Fruit fly (Drosophila melanogaster) whole organism, embryonic: ENCODE results near the gene CG34116.

Experiments used
- Aef1 ChIP-seq: fragments of 200-800 bp; sonication (Bioruptor generic); IDR thresholded peaks from 3 replicates; pipeline ENCODE4 v1.3.6; 2022; ENCODE audit warnings: missing biosample characterization, missing genetic modification characterization
- CG10147 ChIP-seq: fragments of 200-800 bp; sonication (Bioruptor generic); optimal IDR thresholded peaks from 2 replicates; lab custom pipeline; 2019; ENCODE audit warnings: missing biosample characterization, mild to moderate bottlenecking, missing genetic modification characterization, moderate library complexity
- CG11093 ChIP-seq: fragments of 200-800 bp; sonication (Bioruptor generic); IDR thresholded peaks from 3 replicates; pipeline ENCODE4 v1.3.6; 2022; ENCODE audit warnings: missing biosample characterization, missing genetic modification characterization
- CG11247 ChIP-seq: fragments of 200-800 bp; sonication (Bioruptor generic); IDR thresholded peaks from 2 replicates; pipeline ENCODE4 v1.3.6; 2022; ENCODE audit warnings: missing biosample characterization, missing genetic modification characterization
- CG13296 ChIP-seq: fragments of 200-800 bp; sonication (Bioruptor generic); optimal IDR thresholded peaks from 3 replicates; lab custom pipeline; 2018; ENCODE audit warnings: missing biosample characterization, mild to moderate bottlenecking, missing genetic modification characterization
- CG1603 ChIP-seq: fragments of 200-800 bp; sonication (Bioruptor generic); optimal IDR thresholded peaks from 2 replicates; lab custom pipeline; 2019; ENCODE audit warnings: missing biosample characterization, mild to moderate bottlenecking, missing genetic modification characterization, moderate library complexity
- CG17359 ChIP-seq: fragments of 200-800 bp; sonication (Bioruptor generic); optimal IDR thresholded peaks from 3 replicates; lab custom pipeline; 2018; ENCODE audit warnings: missing biosample characterization, mild to moderate bottlenecking, missing genetic modification characterization, moderate library complexity
- CG17568 ChIP-seq: fragments of 200-800 bp; sonication (Bioruptor generic); optimal IDR thresholded peaks from 2 replicates; lab custom pipeline; 2018; ENCODE audit warnings: missing biosample characterization, mild to moderate bottlenecking, missing genetic modification characterization, moderate library complexity
- CG1832 ChIP-seq: fragments of 200-800 bp; sonication (Bioruptor generic); optimal IDR thresholded peaks from 2 replicates; lab custom pipeline; 2017; ENCODE audit warnings: missing biosample characterization, mild to moderate bottlenecking, missing genetic modification characterization, inconsistent platforms
- CG2116 ChIP-seq: fragments of 200-800 bp; sonication (Bioruptor generic); optimal IDR thresholded peaks from 3 replicates; lab custom pipeline; 2018; ENCODE audit warnings: missing biosample characterization, mild to moderate bottlenecking, missing genetic modification characterization
- CG2199 ChIP-seq: fragments of 200-800 bp; sonication (Bioruptor generic); IDR thresholded peaks from 3 replicates; pipeline ENCODE4 v1.3.6; 2022; ENCODE audit warnings: missing biosample characterization, missing genetic modification characterization
- CG2712 ChIP-seq: fragments of 200-800 bp; optimal IDR thresholded peaks from 3 replicates; lab custom pipeline; 2019; ENCODE audit warnings: missing biosample characterization, mild to moderate bottlenecking, missing genetic modification characterization, moderate library complexity
- CG30020 ChIP-seq: fragments of 200-800 bp; optimal IDR thresholded peaks from 2 replicates; lab custom pipeline; 2019; ENCODE audit warnings: missing biosample characterization, mild to moderate bottlenecking, missing genetic modification characterization, moderate library complexity
- CG3847 ChIP-seq: fragments of 200-800 bp; sonication (Bioruptor generic); IDR thresholded peaks from 2 replicates; pipeline ENCODE4 v1.3.6; 2022; ENCODE audit warnings: missing biosample characterization, missing genetic modification characterization
- CG43689 ChIP-seq: fragments of 200-800 bp; sonication (Bioruptor generic); IDR thresholded peaks from 2 replicates; pipeline ENCODE4 v1.3.6; 2022; ENCODE audit warnings: missing biosample characterization, missing genetic modification characterization
- CG5245 ChIP-seq: fragments of 200-800 bp; sonication (Bioruptor generic); optimal IDR thresholded peaks from 3 replicates; lab custom pipeline; 2016; ENCODE audit warnings: missing biosample characterization, missing genetic modification characterization
- CG6813 ChIP-seq: fragments of 200-800 bp; sonication (Bioruptor generic); optimal IDR thresholded peaks from 2 replicates; lab custom pipeline; 2017; ENCODE audit warnings: missing biosample characterization, missing genetic modification characterization, mild to moderate bottlenecking, moderate library complexity, missing genetic modification reagents
- CG9437 ChIP-seq: fragments of 200-800 bp; sonication (Bioruptor generic); optimal IDR thresholded peaks from 2 replicates; lab custom pipeline; 2018; ENCODE audit warnings: missing biosample characterization, mild to moderate bottlenecking, missing genetic modification characterization
- CG9876 ChIP-seq: fragments of 200-800 bp; sonication (Bioruptor generic); optimal IDR thresholded peaks from 2 replicates; lab custom pipeline; 2016; ENCODE audit warnings: missing biosample characterization, missing genetic modification characterization
- Dp ChIP-seq: fragments of 200-800 bp; sonication (Bioruptor generic); optimal IDR thresholded peaks from 2 replicates; lab custom pipeline; 2018; ENCODE audit warnings: missing biosample characterization, mild to moderate bottlenecking, missing genetic modification characterization, moderate library complexity
- Drgx ChIP-seq: fragments of 200-800 bp; sonication (Bioruptor generic); IDR thresholded peaks from 2 replicates; pipeline ENCODE4 v1.3.6; 2022; ENCODE audit warnings: missing biosample characterization, missing genetic modification characterization
- HLH3B ChIP-seq: fragments of 200-800 bp; sonication (Bioruptor generic); IDR thresholded peaks from 2 replicates; pipeline ENCODE4 v1.3.6; 2022; ENCODE audit warnings: missing biosample characterization, missing genetic modification characterization
- Hand ChIP-seq: fragments of 200-800 bp; sonication (Bioruptor generic); optimal IDR thresholded peaks from 2 replicates; lab custom pipeline; 2017; ENCODE audit warnings: mild to moderate bottlenecking, missing biosample characterization, missing genetic modification reagents, missing genetic modification characterization
- Hr3 ChIP-seq: fragments of 200-800 bp; sonication (Bioruptor generic); optimal IDR thresholded peaks from 3 replicates; lab custom pipeline; 2016; ENCODE audit warnings: missing biosample characterization, missing genetic modification characterization
- Lim3 ChIP-seq: fragments of 200-800 bp; sonication (Bioruptor generic); IDR thresholded peaks from 2 replicates; pipeline ENCODE4 v1.3.6; 2022; ENCODE audit warnings: missing biosample characterization, missing genetic modification characterization
- Lpt ChIP-seq: fragments of >200 bp; optimal IDR thresholded peaks from 2 replicates; lab custom pipeline; 2018; ENCODE audit warnings: missing biosample characterization, missing genetic modification characterization
- NC2β ChIP-seq: fragments of 200-800 bp; sonication (Bioruptor generic); optimal IDR thresholded peaks from 2 replicates; lab custom pipeline; 2016; ENCODE audit warnings: missing biosample characterization, missing genetic modification characterization
- Sox100B ChIP-seq: fragments of 200-800 bp; sonication (Bioruptor generic); optimal IDR thresholded peaks from 3 replicates; lab custom pipeline; 2018; ENCODE audit warnings: missing biosample characterization, mild to moderate bottlenecking, missing genetic modification characterization
- Tbp ChIP-seq: fragments of >200 bp; optimal IDR thresholded peaks from 2 replicates; lab custom pipeline; 2018; ENCODE audit warnings: missing biosample characterization, missing genetic modification characterization
- amos ChIP-seq: fragments of 200-800 bp; sonication (Bioruptor generic); IDR thresholded peaks from 2 replicates; pipeline ENCODE4 v1.3.6; 2022; ENCODE audit warnings: missing biosample characterization, missing genetic modification characterization; ENCODE audit not compliant: partially characterized antibody
- aop ChIP-seq: fragments of 200-800 bp; sonication (Bioruptor generic); IDR thresholded peaks from 2 replicates; pipeline ENCODE4 v1.3.6; 2022; ENCODE audit warnings: missing biosample characterization, missing genetic modification characterization
- bcd ChIP-seq: fragments of 200-800 bp; sonication (Bioruptor generic); optimal IDR thresholded peaks from 2 replicates; lab custom pipeline; 2017; ENCODE audit warnings: missing biosample characterization, mild to moderate bottlenecking, missing genetic modification characterization
- bsh ChIP-seq, 2 experiments: fragments of 200-800 bp; sonication (Bioruptor generic); optimal IDR thresholded peaks; 2 replicates each; lab custom pipeline; 2017 to 2018; ENCODE audit warnings: mild to moderate bottlenecking in 2 of 2, missing biosample characterization in 2 of 2, missing genetic modification characterization in 2 of 2, moderate library complexity in 1 of 2
- chif ChIP-seq, 2 experiments: fragments of 200-800 bp; sonication (Bioruptor generic); optimal IDR thresholded peaks; 3 replicates each; lab custom pipeline; 2016; ENCODE audit warnings: missing biosample characterization in 2 of 2, missing genetic modification characterization in 2 of 2
- chinmo ChIP-seq: fragments of 200-800 bp; sonication (Bioruptor generic); IDR thresholded peaks from 4 replicates; pipeline ENCODE4 v1.3.6; 2022; ENCODE audit warnings: missing biosample characterization, missing genetic modification characterization; ENCODE audit not compliant: partially characterized antibody
- cwo ChIP-seq: fragments of 200-800 bp; sonication (Bioruptor generic); optimal IDR thresholded peaks from 3 replicates; lab custom pipeline; 2017; ENCODE audit warnings: missing biosample characterization, missing genetic modification characterization, mild to moderate bottlenecking, moderate library complexity, missing genetic modification reagents
- dan ChIP-seq: fragments of 200-800 bp; sonication (Bioruptor generic); IDR thresholded peaks from 2 replicates; pipeline ENCODE4 v1.3.6; 2022; ENCODE audit warnings: missing biosample characterization, missing genetic modification characterization
- ems ChIP-seq: fragments of 200-800 bp; sonication (Bioruptor generic); optimal IDR thresholded peaks from 3 replicates; lab custom pipeline; 2016; ENCODE audit warnings: missing biosample characterization, missing genetic modification characterization
- grau ChIP-seq: fragments of 200-800 bp; optimal IDR thresholded peaks from 3 replicates; lab custom pipeline; 2019; ENCODE audit warnings: missing biosample characterization, mild to moderate bottlenecking, missing genetic modification characterization, moderate library complexity
- pan ChIP-seq, 4 experiments: fragments of >200 bp in 3 of 4; fragments of 200-800 bp in 1 of 4; sonication (Bioruptor generic) in 1 of 4; optimal IDR thresholded peaks in 3 of 4; IDR thresholded peaks in 1 of 4; 2 replicates each; pipeline versions ENCODE4 v1.3.6 to Lab custom; 2017 to 2022; ENCODE audit warnings: missing biosample characterization in 2 of 4, missing genetic modification characterization in 2 of 4, mixed read lengths in 1 of 4
- peb ChIP-seq: fragments of 200-800 bp; sonication (Bioruptor generic); IDR thresholded peaks from 2 replicates; pipeline ENCODE4 v1.3.6; 2022; ENCODE audit warnings: missing biosample characterization, missing genetic modification characterization
- pros ChIP-seq: fragments of 200-800 bp; sonication (Bioruptor generic); optimal IDR thresholded peaks from 3 replicates; lab custom pipeline; 2019; ENCODE audit warnings: missing biosample characterization, mild to moderate bottlenecking, missing genetic modification characterization, moderate library complexity
- repo ChIP-seq: fragments of 200-800 bp; sonication (Bioruptor generic); optimal IDR thresholded peaks from 2 replicates; lab custom pipeline; 2016; ENCODE audit warnings: missing biosample characterization, missing genetic modification characterization
- sqz ChIP-seq: fragments of 200-800 bp; sonication (Bioruptor generic); optimal IDR thresholded peaks from 3 replicates; lab custom pipeline; 2018; ENCODE audit warnings: missing biosample characterization, mild to moderate bottlenecking, missing genetic modification characterization
- sr ChIP-seq: fragments of 200-800 bp; sonication (Bioruptor generic); IDR thresholded peaks from 3 replicates; pipeline ENCODE4 v1.3.6; 2022; ENCODE audit warnings: missing biosample characterization, missing genetic modification characterization
- stwl ChIP-seq: fragments of 200-800 bp; sonication (Bioruptor generic); optimal IDR thresholded peaks from 3 replicates; lab custom pipeline; 2018; ENCODE audit warnings: missing biosample characterization, mild to moderate bottlenecking, missing genetic modification characterization, moderate library complexity
- tll ChIP-seq, 2 experiments: fragments of 200-800 bp in 1 of 2; fragments of >200 bp in 1 of 2; sonication (Bioruptor generic) in 1 of 2; optimal IDR thresholded peaks; 2 replicates each; lab custom pipeline; 2017 to 2019; ENCODE audit warnings: missing biosample characterization in 2 of 2, missing genetic modification characterization in 2 of 2, mild to moderate bottlenecking in 1 of 2, moderate library complexity in 1 of 2
- ttk ChIP-seq: fragments of 200-800 bp; sonication (Bioruptor generic); IDR thresholded peaks from 2 replicates; pipeline ENCODE4 v2.1.2; 2022; ENCODE audit warnings: missing biosample characterization, missing genetic modification characterization

The CG34116 gene

dm6 chr3L:19817807-19818531 lies 12.1 kb upstream of the CG34116 start, which contains the start of the genes Fibp and Deaf1 (continued):
- TF ChIP-seq CG6813 (GFP tag; lab: Kevin White, UChicago) = no peak
- TF ChIP-seq NC2β (GFP tag; lab: Kevin White, UChicago) = peak; percentile 58
- TF ChIP-seq CG17568 (GFP tag; lab: Kevin White, UChicago) = no peak
- TF ChIP-seq sqz (GFP tag; lab: Kevin White, UChicago) = no peak
- TF ChIP-seq CG13296 (GFP tag; lab: Kevin White, UChicago) = peak; percentile 42
- peak; percentile 69 for TF ChIP-seq CG2116 (GFP tag; lab: Kevin White, UChicago)
- no peak; the same call in 2 of the 3 replicates for TF ChIP-seq CG2199 (GFP tag; lab: Robert Waterston, UW)
- TF ChIP-seq cwo (GFP tag; lab: Kevin White, UChicago) = no peak
- no peak for TF ChIP-seq dan (GFP tag; lab: Robert Waterston, UW)
- peak; percentile 99 for TF ChIP-seq amos (GFP tag; lab: Robert Waterston, UW)
- peak; percentile 27 for TF ChIP-seq CG5245
- TF ChIP-seq ems (GFP tag; lab: Kevin White, UChicago) = peak; percentile 72
- peak; percentile 81 for TF ChIP-seq CG2712
- TF ChIP-seq Tbp (GFP tag; lab: Kevin White, UChicago) = no peak
- TF ChIP-seq CG11247 (GFP tag; lab: Robert Waterston, UW) = peak; percentile 58; the same call in 1 of the 2 replicates
- TF ChIP-seq bcd = peak; percentile 68
- TF ChIP-seq sr (GFP tag; lab: Robert Waterston, UW) = no peak
- TF ChIP-seq stwl (tag; lab: Kevin White, UChicago) = peak; percentile 48
- TF ChIP-seq HLH3B (GFP tag; lab: Robert Waterston, UW) = 0 out of 2 replicates have a peak, but pooled peaks have one; percentile 41
- peak; percentile 74 for TF ChIP-seq CG10147
- TF ChIP-seq chinmo (GFP tag; lab: Robert Waterston, UW) = peak; percentile 98
- no peak for TF ChIP-seq Lim3
- peak; percentile 25 for TF ChIP-seq Lpt
- TF ChIP-seq CG11093 (GFP tag; lab: Robert Waterston, UW) = peak; percentile 62; the same call in 2 of the 3 replicates
- TF ChIP-seq bsh (GFP tag; optimal IDR thresholded peaks at IDR 0.05; lab: Kevin White, UChicago) = peak in 1 of 2 experiments; percentile 59
- peak; percentile 67; the same call in 2 of the 3 replicates for TF ChIP-seq Aef1 (GFP tag; lab: Robert Waterston, UW)
- TF ChIP-seq CG1832 (GFP tag; lab: Kevin White, UChicago) = no peak
- peak in 1 of 2 experiments; percentile 12 for TF ChIP-seq tll (GFP tag; optimal IDR thresholded peaks at IDR 0.05; lab: Kevin White, UChicago)
- peak; percentile 51 for TF ChIP-seq repo (GFP tag; lab: Kevin White, UChicago)
- TF ChIP-seq CG9876 (GFP tag; lab: Kevin White, UChicago) = peak; percentile 82
- TF ChIP-seq pan (optimal IDR thresholded peaks at IDR 0.05; lab: Kevin White, UChicago) = no peak
- TF ChIP-seq pan (GFP tag; optimal IDR thresholded peaks at IDR 0.05 in 1 of 2, IDR thresholded peaks at IDR 0.05 in 1 of 2) = peak in 1 of 2 experiments; percentile 46
- peak; percentile 43 for TF ChIP-seq CG1603 (tag; lab: Kevin White, UChicago)
- peak; percentile 86 for TF ChIP-seq Hr3 (GFP tag; lab: Kevin White, UChicago)
- no peak for TF ChIP-seq Hand (GFP tag; lab: Kevin White, UChicago)
- no peak for TF ChIP-seq CG43689 (GFP tag; lab: Robert Waterston, UW)
- TF ChIP-seq CG9437 (GFP tag; lab: Kevin White, UChicago) = peak; percentile 66
- peak; percentile 64 for TF ChIP-seq CG17359 (tag; lab: Kevin White, UChicago)
- TF ChIP-seq ttk (GFP tag; lab: Robert Waterston, UW) = peak; percentile 48; the same call in 1 of the 2 replicates
- peak; percentile 85 for TF ChIP-seq CG3847 (GFP tag; lab: Robert Waterston, UW)
- peak; percentile 75 to 80 for TF ChIP-seq chif (GFP tag; optimal IDR thresholded peaks at IDR 0.05; lab: Kevin White, UChicago)
- TF ChIP-seq Sox100B (GFP tag; lab: Kevin White, UChicago) = peak; percentile 67
- no peak for TF ChIP-seq peb (GFP tag; lab: Robert Waterston, UW)
- no peak for TF ChIP-seq aop (GFP tag; lab: Robert Waterston, UW)
- no peak for TF ChIP-seq Drgx (GFP tag; lab: Robert Waterston, UW)
- TF ChIP-seq grau = peak; percentile 79
- TF ChIP-seq CG30020 (tag; lab: Kevin White, UChicago) = peak; percentile 78
- TF ChIP-seq pros = no peak
- peak; percentile 2 for TF ChIP-seq Dp
